Fruit fly (Drosophila melanogaster): ENCODE data around the gene CG10559.

DNA sequence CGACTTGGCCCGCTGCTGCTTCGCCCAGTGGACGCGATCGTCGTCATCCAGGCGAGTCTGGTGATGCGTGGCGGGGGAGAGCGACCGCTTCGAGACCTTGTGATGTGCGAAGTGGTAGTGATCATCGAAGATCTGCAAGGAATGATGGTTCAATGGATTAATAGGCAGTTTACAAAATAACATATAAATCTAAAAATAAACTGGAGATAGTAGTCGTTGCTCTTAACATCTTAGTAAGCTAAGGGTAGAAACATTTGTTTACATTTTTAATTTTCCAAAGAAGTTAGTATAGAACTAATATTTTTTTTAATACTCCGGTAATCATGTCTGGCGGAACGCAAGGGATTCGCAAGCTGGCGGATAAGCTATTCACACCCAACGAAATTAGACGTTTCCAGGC is 42.1 kb upstream of the CG10559 start, which contains the start of gene ND-49L:
- TF ChIP-seq jim (GFP tag; optimal IDR thresholded peaks at IDR 0.05) (no peak), br (GFP tag; optimal IDR thresholded peaks at IDR 0.05) (no peak), Vsx2 (GFP tag; optimal IDR thresholded peaks at IDR 0.05; ENCODE audit: partially characterized antibody) (no peak), OdsH (GFP tag; optimal IDR thresholded peaks at IDR 0.05) (no peak), woc (GFP tag; optimal IDR thresholded peaks at IDR 0.05) (no peak), Jra (GFP tag; optimal IDR thresholded peaks at IDR 0.05) (no peak), lola (GFP tag; optimal IDR thresholded peaks at IDR 0.05) (no peak), brk (GFP tag; optimal IDR thresholded peaks at IDR 0.05) (no peak)

All from whole organism, wandering third instar larva.